Worm (Caenorhabditis elegans): ENCODE measurements around the gene sre-41.

sre-41 gene

DNA sequence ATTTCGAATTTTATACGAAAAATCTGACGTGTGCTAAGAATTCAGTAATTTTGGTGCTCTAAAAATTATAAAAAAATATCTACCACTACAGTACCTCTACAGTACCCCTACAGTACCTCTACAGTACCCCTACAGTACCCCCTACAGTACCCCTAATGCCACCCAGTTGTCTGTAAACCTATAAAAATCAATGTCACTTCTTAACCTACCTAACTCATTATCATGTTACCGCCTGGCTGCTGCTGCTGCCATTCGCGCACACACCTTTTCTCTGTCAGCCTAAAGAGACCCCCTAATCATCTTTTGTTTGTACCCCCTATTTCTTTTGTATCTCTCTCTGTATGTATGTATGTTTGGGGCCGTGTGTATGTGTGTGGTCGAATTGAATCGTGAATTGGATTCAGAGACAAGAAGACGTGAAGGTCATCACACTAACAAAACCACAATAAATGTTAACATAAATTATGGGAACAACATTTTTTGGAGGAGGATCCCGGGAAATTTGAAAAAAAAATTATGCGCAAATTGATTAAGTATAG, 37.3 kb upstream of the sre-41 start (continued):
- TF ChIP-seq fos-1 (tag; optimal IDR thresholded peaks at IDR 0.05) (no peak), ztf-4 (tag; optimal IDR thresholded peaks at IDR 0.05) (no peak), pag-3 (tag; optimal IDR thresholded peaks at IDR 0.05; ENCODE audit: borderline replicate concordance, insufficient read depth) (no peak), aly-2 (tag; optimal IDR thresholded peaks at IDR 0.05) (no peak)

DNA sequence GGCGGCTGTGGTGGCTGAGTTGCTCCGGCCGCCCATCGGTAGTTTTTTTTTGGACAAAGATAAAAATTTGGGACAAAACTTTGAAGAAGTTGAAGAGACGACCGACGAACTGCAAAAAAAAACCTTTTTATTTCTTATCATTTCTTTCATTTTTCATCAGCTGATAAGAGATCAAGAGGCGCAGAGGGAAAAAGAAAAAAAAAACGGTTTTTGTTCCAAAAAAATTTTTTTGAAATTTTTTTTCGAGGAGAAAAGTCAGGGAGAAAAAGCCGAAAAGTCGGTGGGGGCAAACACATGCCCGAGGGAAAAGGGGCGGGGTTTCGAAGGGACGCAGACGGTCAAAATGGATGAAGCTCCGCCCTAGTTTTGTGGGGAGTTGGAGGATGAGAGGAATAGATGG, 36.0 kb upstream of the sre-41 start, which contains the start of gene ras-1:
Gene ras-1 (minus strand): TSS at position 129 of the 400 bp plus-strand sequence.
- no peak for TF ChIP-seq efl-1 (optimal IDR thresholded peaks at IDR 0.05)
- TF ChIP-seq efl-1 (GFP tag; optimal IDR thresholded peaks at IDR 0.05 in 1 of 2), result peak in 1 of 2 experiments; percentile 51
- TF ChIP-seq snpc-4 (tag; optimal IDR thresholded peaks at IDR 0.05), result no peak
- TF ChIP-seq lsy-2 (tag; optimal IDR thresholded peaks at IDR 0.05), result peak in 1 of 2 experiments; percentile 2
- TF ChIP-seq blmp-1 (tag; optimal IDR thresholded peaks at IDR 0.05), result peak; percentile 1
- TF ChIP-seq elt-2 (tag; optimal IDR thresholded peaks at IDR 0.05), result peak; percentile 26
- TF ChIP-seq aha-1 (tag; optimal IDR thresholded peaks at IDR 0.05), result no peak

DNA sequence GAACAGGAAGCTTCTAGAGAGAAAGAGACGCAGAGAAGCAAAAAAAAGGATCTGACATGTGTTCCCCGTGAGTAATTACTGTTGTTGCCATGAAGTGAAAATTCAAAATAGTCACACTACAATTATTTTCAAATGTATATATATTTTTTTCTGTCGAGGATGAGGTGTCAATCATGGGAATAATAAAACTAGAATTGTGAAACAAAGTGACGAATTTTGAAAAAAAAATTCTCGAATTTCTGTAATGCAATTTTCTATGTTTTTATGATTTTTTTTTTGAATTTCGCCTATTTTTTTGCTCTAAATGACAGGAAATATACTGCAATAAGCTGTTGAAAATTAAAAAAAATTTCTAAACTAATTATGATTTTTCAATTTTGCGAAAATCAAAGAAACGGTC, 35.0 kb upstream of the sre-41 start:
- TF ChIP-seq sptf-1 (tag; optimal IDR thresholded peaks at IDR 0.05) (no peak), aha-1 (tag; optimal IDR thresholded peaks at IDR 0.05) (no peak), nhr-85 (tag) (no peak), C34B4.2 (tag; optimal IDR thresholded peaks at IDR 0.05) (no peak), lir-3 (tag; optimal IDR thresholded peaks at IDR 0.05; ENCODE audit: poor library complexity) (no peak), dpl-1 (GFP tag; optimal IDR thresholded peaks at IDR 0.05) (no peak), ama-1 (optimal IDR thresholded peaks at IDR 0.05) (no peak), ztf-11 (tag; optimal IDR thresholded peaks at IDR 0.05) (no peak), fkh-10 (GFP tag; optimal IDR thresholded peaks at IDR 0.05) (no peak), ceh-8 (GFP tag; optimal IDR thresholded peaks at IDR 0.05) (no peak), unc-130 (tag; optimal IDR thresholded peaks at IDR 0.05) (no peak), snpc-4 (tag; optimal IDR thresholded peaks at IDR 0.05) (no peak), fos-1 (tag; optimal IDR thresholded peaks at IDR 0.05) (no peak)

DNA sequence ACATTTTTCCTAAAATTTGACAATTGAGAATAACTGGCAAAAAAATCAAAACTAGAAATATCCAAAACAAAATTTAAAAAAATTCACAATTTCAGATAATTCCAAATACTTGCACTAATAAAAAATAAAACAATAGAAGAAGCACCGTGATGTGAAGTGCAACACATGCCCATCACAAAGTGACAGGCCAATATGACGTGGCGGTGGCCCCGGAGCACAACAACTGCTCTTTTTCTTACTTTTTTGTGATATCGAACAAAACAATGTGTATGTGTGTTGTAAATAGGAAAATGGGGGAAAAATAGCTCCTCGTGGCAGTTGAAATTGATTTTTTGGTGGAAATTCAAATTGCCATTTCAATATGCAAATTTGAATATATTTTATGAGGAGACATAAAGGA, 34.3 kb upstream of the sre-41 start:
- peak; percentile 51 for TF ChIP-seq lin-14 (GFP tag; optimal IDR thresholded peaks at IDR 0.05)
- TF ChIP-seq unc-62 (GFP tag; optimal IDR thresholded peaks at IDR 0.05), result no peak
- no peak for TF ChIP-seq nhr-90 (tag; optimal IDR thresholded peaks at IDR 0.05; ENCODE audit: poor library complexity)
- peak; percentile 24 for TF ChIP-seq nhr-71 (tag; optimal IDR thresholded peaks at IDR 0.05)
- no peak for TF ChIP-seq efl-1 (optimal IDR thresholded peaks at IDR 0.05)
- TF ChIP-seq efl-1 (GFP tag; optimal IDR thresholded peaks at IDR 0.05 in 1 of 2), result peak in 1 of 2 experiments; percentile 56
- TF ChIP-seq alr-1 (tag; optimal IDR thresholded peaks at IDR 0.05; ENCODE audit: borderline replicate concordance), result no peak
- TF ChIP-seq mdl-1 (tag; optimal IDR thresholded peaks at IDR 0.05), result peak in 1 of 2 experiments; percentile 14
- TF ChIP-seq snu-23 (GFP tag; optimal IDR thresholded peaks at IDR 0.05), result peak; percentile 1
- TF ChIP-seq lsy-2 (tag; optimal IDR thresholded peaks at IDR 0.05), result peak in 1 of 2 experiments; percentile 25
- TF ChIP-seq rnt-1 (tag; optimal IDR thresholded peaks at IDR 0.05), result peak; percentile 69

DNA sequence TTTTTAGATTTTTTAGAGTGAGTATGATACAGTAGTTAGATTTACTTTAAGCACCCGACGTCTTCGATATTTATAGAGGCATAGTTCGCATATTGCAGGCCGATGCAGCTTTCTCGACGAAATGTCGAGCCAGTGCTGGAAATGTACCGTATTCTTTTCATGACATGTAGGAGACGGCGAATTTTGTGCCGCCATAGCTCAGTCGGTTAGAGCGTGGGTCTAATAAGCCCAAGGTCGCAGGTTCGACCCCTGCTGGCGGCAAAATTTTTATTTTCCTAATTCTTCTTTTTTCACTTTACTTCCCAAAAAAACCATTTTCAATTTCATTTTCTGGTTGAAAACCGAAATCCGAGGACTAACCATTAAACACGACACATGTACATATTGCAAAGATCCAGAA, 25.8 kb upstream of the sre-41 start:
- no peak for TF ChIP-seq rnt-1 (tag; optimal IDR thresholded peaks at IDR 0.05)
- TF ChIP-seq hlh-4 (tag; optimal IDR thresholded peaks at IDR 0.05), result no peak
- no peak for TF ChIP-seq fkh-8 (tag; optimal IDR thresholded peaks at IDR 0.05)
- no peak for TF ChIP-seq unc-86 (tag; optimal IDR thresholded peaks at IDR 0.05)
- TF ChIP-seq ceh-8 (GFP tag; optimal IDR thresholded peaks at IDR 0.05), result no peak
- no peak for TF ChIP-seq pax-3 (tag; optimal IDR thresholded peaks at IDR 0.05)
- no peak for TF ChIP-seq jun-1 (tag; optimal IDR thresholded peaks at IDR 0.05)
- TF ChIP-seq nhr-76 (tag; optimal IDR thresholded peaks at IDR 0.05), result no peak
- no peak for TF ChIP-seq lin-13 (GFP tag; optimal IDR thresholded peaks at IDR 0.05)
- TF ChIP-seq nhr-47 (tag; optimal IDR thresholded peaks at IDR 0.05), result no peak
- no peak for TF ChIP-seq efl-3 (GFP tag; optimal IDR thresholded peaks at IDR 0.05)
- no peak for TF ChIP-seq fkh-4 (tag; optimal IDR thresholded peaks at IDR 0.05; ENCODE audit: borderline replicate concordance)
- TF ChIP-seq lir-3 (tag; optimal IDR thresholded peaks at IDR 0.05; ENCODE audit: poor library complexity), result no peak
- no peak for TF ChIP-seq nhr-12 (tag; optimal IDR thresholded peaks at IDR 0.05)
- no peak for TF ChIP-seq ces-1 (GFP tag; optimal IDR thresholded peaks at IDR 0.05)

Measured in whole organism, L1 larva.